Worm (Caenorhabditis elegans) whole organism, young adult: ENCODE data around the gene fut-5.

Experiments used
- B0261.1 ChIP-seq: sonication (generic microtip); optimal IDR thresholded peaks from 2 replicates; lab custom pipeline; 2016; ENCODE audit warnings: mild to moderate bottlenecking, missing genetic modification characterization, moderate library complexity, missing compliant biosample characterization
- D2030.7 ChIP-seq: fragments of 200-800 bp; sonication (Bioruptor generic); IDR thresholded peaks from 2 replicates; pipeline ENCODE4 v1.3.6; 2022; ENCODE audit warnings: missing genetic modification reagents, missing genetic modification characterization, missing compliant biosample characterization
- F57C9.4 ChIP-seq: sonication (generic microtip); optimal IDR thresholded peaks from 2 replicates; lab custom pipeline; 2017; ENCODE audit warnings: mild to moderate bottlenecking, missing genetic modification characterization, missing compliant biosample characterization
- K12H6.12 ChIP-seq: fragments of 200-800 bp; sonication (Bioruptor generic); optimal IDR thresholded peaks from 2 replicates; lab custom pipeline; 2018; ENCODE audit warnings: mild to moderate bottlenecking, missing genetic modification characterization, missing compliant biosample characterization
- egl-44 ChIP-seq: fragments of 200-800 bp; sonication (Bioruptor generic); IDR thresholded peaks from 2 replicates; pipeline ENCODE4 v1.3.6; 2022; ENCODE audit warnings: missing genetic modification reagents, missing genetic modification characterization, missing compliant biosample characterization
- egrh-3 ChIP-seq: fragments of 200-800 bp; sonication (Bioruptor generic); IDR thresholded peaks from 2 replicates; pipeline ENCODE4 v1.3.6; 2022; ENCODE audit warnings: missing genetic modification reagents, missing genetic modification characterization, missing compliant biosample characterization
- hmg-20 ChIP-seq: fragments of 200-800 bp; sonication (Bioruptor generic); IDR thresholded peaks from 2 replicates; pipeline ENCODE4 v1.3.6; 2022; ENCODE audit warnings: missing genetic modification reagents, missing genetic modification characterization, missing compliant biosample characterization
- lin-35 ChIP-seq, 3 experiments: fragments of 150-350 bp in 2 of 3; sonication (generic microtip) in 1 of 3; optimal IDR thresholded peaks; 2 replicates each; lab custom pipeline; 2014 to 2018; ENCODE audit warnings: missing biosample characterization in 3 of 3, missing genetic modification characterization in 3 of 3, missing genetic modification reagents in 3 of 3
- lsl-1 ChIP-seq: fragments of 200-800 bp; sonication (Bioruptor generic); optimal IDR thresholded peaks from 2 replicates; lab custom pipeline; 2018; ENCODE audit warnings: mild to moderate bottlenecking, missing genetic modification characterization, moderate library complexity, missing compliant biosample characterization
- nhr-179 ChIP-seq: sonication (generic microtip); optimal IDR thresholded peaks from 2 replicates; lab custom pipeline; 2016; ENCODE audit warnings: mild to moderate bottlenecking, missing genetic modification characterization, missing compliant biosample characterization
- rpc-1 ChIP-seq, 2 experiments: fragments of 150-350 bp in 1 of 2; sonication (generic microtip) in 1 of 2; optimal IDR thresholded peaks; 2 replicates each; lab custom pipeline; 2014 to 2018; ENCODE audit warnings: missing biosample characterization in 1 of 2, missing genetic modification characterization in 1 of 2, missing genetic modification reagents in 1 of 2, missing genotype in 1 of 2
- sea-2 ChIP-seq: fragments of 200-800 bp; sonication (Bioruptor generic); IDR thresholded peaks from 2 replicates; pipeline ENCODE4 v1.3.6; 2022; ENCODE audit warnings: missing genetic modification characterization, missing compliant biosample characterization
- somi-1 ChIP-seq: fragments of 200-800 bp; sonication (Bioruptor generic); optimal IDR thresholded peaks from 2 replicates; lab custom pipeline; 2018; ENCODE audit warnings: mild to moderate bottlenecking, missing genetic modification characterization, missing compliant biosample characterization
- tbp1 ChIP-seq: fragments of 200-800 bp; sonication (Bioruptor generic); optimal IDR thresholded peaks from 2 replicates; lab custom pipeline; 2018; ENCODE audit warnings: mild to moderate bottlenecking, missing genetic modification characterization, missing compliant biosample characterization

DNA sequence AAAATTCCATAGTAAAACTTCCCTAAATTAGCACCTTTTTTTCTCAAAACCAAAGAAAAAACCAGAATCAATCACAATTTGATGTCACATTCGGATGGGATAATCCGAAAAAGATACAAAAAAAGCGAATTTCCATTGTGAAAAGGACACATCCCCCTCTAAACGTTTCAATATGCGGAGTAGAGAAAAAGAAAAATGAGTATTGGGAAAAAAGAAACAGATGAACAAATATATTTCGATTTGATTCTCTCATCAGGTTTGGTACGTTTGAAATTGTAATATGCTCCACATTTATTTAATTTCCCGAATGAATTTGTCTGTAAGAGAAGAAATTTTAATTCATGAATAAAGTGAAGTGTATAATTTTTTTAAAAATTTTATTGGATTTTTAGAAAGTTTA is 9.2 kb downstream of the fut-5 start:
- TF ChIP-seq D2030.7 (no peak), somi-1 (GFP tag; lab: Kevin White, UChicago) (no peak), sea-2 (GFP tag; lab: Robert Waterston, UW) (no peak), egl-44 (no peak), hmg-20 (GFP tag; lab: Robert Waterston, UW) (no peak), K12H6.12 (no peak), B0261.1 (tag; lab: Kevin White, UChicago) (no peak), tbp1 (GFP tag; lab: Kevin White, UChicago) (no peak), lin-35 (GFP tag; optimal IDR thresholded peaks at IDR 0.05; lab: Kevin White, UChicago) (no peak), rpc-1 (optimal IDR thresholded peaks at IDR 0.05; lab: Kevin White, UChicago) (no peak), rpc-1 (tag; optimal IDR thresholded peaks at IDR 0.05; lab: Kevin White, UChicago) (no peak), egrh-3 (GFP tag; lab: Robert Waterston, UW) (no peak), lsl-1 (GFP tag; lab: Kevin White, UChicago) (no peak), nhr-179 (tag; lab: Kevin White, UChicago) (no peak), F57C9.4 (no peak)
